Fruit fly (Drosophila melanogaster): ENCODE measurements around the gene Dus2.

Dus2 gene

dm6 chrX:14218045-14218483 is 19.7 kb upstream of the Dus2 start (continued):
- peak; percentile 91 for TF ChIP-seq Ptx1 (GFP tag; IDR thresholded peaks at IDR 0.05)
- TF ChIP-seq CG17385 (GFP tag; optimal IDR thresholded peaks at IDR 0.05): peak; percentile 84
- TF ChIP-seq CG10147 (GFP tag; optimal IDR thresholded peaks at IDR 0.05): peak; percentile 86
- peak; percentile 84 for TF ChIP-seq zen (tag; optimal IDR thresholded peaks at IDR 0.05)
- TF ChIP-seq Lpt (GFP tag; optimal IDR thresholded peaks at IDR 0.05): no peak
- TF ChIP-seq nmo (GFP tag; optimal IDR thresholded peaks at IDR 0.05): peak; percentile 90
- peak; percentile 81 for TF ChIP-seq Spps (tag; optimal IDR thresholded peaks at IDR 0.05)
- peak; percentile 89 for TF ChIP-seq CG6689 (GFP tag; IDR thresholded peaks at IDR 0.05)
- TF ChIP-seq tna (GFP tag; IDR thresholded peaks at IDR 0.05; ENCODE audit: partially characterized antibody): no peak
- TF ChIP-seq sc (optimal IDR thresholded peaks at IDR 0.05): no peak
- TF ChIP-seq sc (GFP tag; optimal IDR thresholded peaks at IDR 0.05): peak; percentile 67
- TF ChIP-seq eyg (GFP tag; optimal IDR thresholded peaks at IDR 0.05): peak; percentile 10
- TF ChIP-seq dmrt11E (tag; optimal IDR thresholded peaks at IDR 0.05): peak; percentile 87
- TF ChIP-seq unpg (GFP tag; optimal IDR thresholded peaks at IDR 0.05): peak; percentile 94
- peak; percentile 65 for TF ChIP-seq CG8290 (GFP tag; optimal IDR thresholded peaks at IDR 0.05)
- TF ChIP-seq CG8290 (tag; optimal IDR thresholded peaks at IDR 0.05): no peak
- peak; percentile 72 for TF ChIP-seq CG12942 (GFP tag; optimal IDR thresholded peaks at IDR 0.05)
- TF ChIP-seq CG6175 (GFP tag; IDR thresholded peaks at IDR 0.05): peak; percentile 81
- TF ChIP-seq row (GFP tag; IDR thresholded peaks at IDR 0.05): peak; percentile 89
- TF ChIP-seq dysf (GFP tag; IDR thresholded peaks at IDR 0.05): peak; percentile 93
- TF ChIP-seq MESR4 (GFP tag; optimal IDR thresholded peaks at IDR 0.05): no peak
- TF ChIP-seq Gug (GFP tag; IDR thresholded peaks at IDR 0.05): peak; percentile 44; the same call in 2 of the 4 replicates
- TF ChIP-seq grn (GFP tag; optimal IDR thresholded peaks at IDR 0.05): peak; percentile 33
- TF ChIP-seq Opbp (GFP tag; IDR thresholded peaks at IDR 0.05; ENCODE audit: partially characterized antibody): no peak
- TF ChIP-seq Trl (optimal IDR thresholded peaks at IDR 0.05): peak; percentile 70 to 76
- TF ChIP-seq Trl (GFP tag; optimal IDR thresholded peaks at IDR 0.05): peak; percentile 37
- TF ChIP-seq MBD-R2 (GFP tag; IDR thresholded peaks at IDR 0.05): peak; percentile 61; the same call in 1 of the 2 replicates
- TF ChIP-seq CG3163 (GFP tag; optimal IDR thresholded peaks at IDR 0.05): no peak
- peak; percentile 87 for TF ChIP-seq sisA (GFP tag; IDR thresholded peaks at IDR 0.05)
- TF ChIP-seq stc (GFP tag; IDR thresholded peaks at IDR 0.05): peak; percentile 85
- peak; percentile 88 for TF ChIP-seq CG32767 (GFP tag; IDR thresholded peaks at IDR 0.05)
- TF ChIP-seq CG9932 (GFP tag; IDR thresholded peaks at IDR 0.05): peak; percentile 85
- TF ChIP-seq fru (optimal IDR thresholded peaks at IDR 0.05): no peak
- no peak for TF ChIP-seq inv (GFP tag; IDR thresholded peaks at IDR 0.05; ENCODE audit: partially characterized antibody)
- TF ChIP-seq usp (GFP tag; optimal IDR thresholded peaks at IDR 0.05): no peak
- peak; percentile 76 for TF ChIP-seq oc (tag; optimal IDR thresholded peaks at IDR 0.05)
- peak; percentile 77 for TF ChIP-seq H15 (GFP tag; IDR thresholded peaks at IDR 0.05)
- peak; percentile 51 for TF ChIP-seq Jarid2 (GFP tag; optimal IDR thresholded peaks at IDR 0.05)
- peak; percentile 49 for TF ChIP-seq CG1792 (GFP tag; optimal IDR thresholded peaks at IDR 0.05)
- peak; percentile 36 for TF ChIP-seq CG15073 (GFP tag; optimal IDR thresholded peaks at IDR 0.05)
- peak; percentile 39 for TF ChIP-seq zfh2 (GFP tag; optimal IDR thresholded peaks at IDR 0.05)
- TF ChIP-seq pho (GFP tag; optimal IDR thresholded peaks at IDR 0.05): peak; percentile 45
- no peak for TF ChIP-seq bigmax (GFP tag; optimal IDR thresholded peaks at IDR 0.05)
- TF ChIP-seq otp (GFP tag; IDR thresholded peaks at IDR 0.05): peak; percentile 78; the same call in 2 of the 3 replicates
- peak; percentile 94 for TF ChIP-seq Med (GFP tag)
- peak; percentile 73 for TF ChIP-seq zf30C (GFP tag; optimal IDR thresholded peaks at IDR 0.05)
- TF ChIP-seq crol (GFP tag; IDR thresholded peaks at IDR 0.05): peak; percentile 35; the same call in 1 of the 2 replicates
- peak; percentile 10 for TF ChIP-seq ab (GFP tag; optimal IDR thresholded peaks at IDR 0.05)
- TF ChIP-seq Dek (tag; optimal IDR thresholded peaks at IDR 0.05): peak; percentile 87
- TF ChIP-seq Fer2 (tag; optimal IDR thresholded peaks at IDR 0.05): peak; percentile 71
- no peak for TF ChIP-seq Doc3 (GFP tag; IDR thresholded peaks at IDR 0.05; ENCODE audit: partially characterized antibody)
- no peak for TF ChIP-seq Dll (GFP tag; IDR thresholded peaks at IDR 0.05; ENCODE audit: partially characterized antibody)
- peak; percentile 84 for TF ChIP-seq CG14014 (GFP tag; IDR thresholded peaks at IDR 0.05)

Data from whole organism, embryonic.